Worm (Caenorhabditis elegans): ENCODE measurements around the gene C05C12.5.
"Not testable (repeated sequence)": the region's sequence is repeated elsewhere in the genome, so short reads cannot be mapped to it uniquely, and the experiment has no call there.

Gene C05C12.5

ce11 chrIV:11269483-11269882 lies 8.5 kb upstream of the C05C12.5 start:
- TF ChIP-seq elt-3 (tag; optimal IDR thresholded peaks at IDR 0.05) (no peak), F13H6.1 (tag; optimal IDR thresholded peaks at IDR 0.05) (peak; percentile 57)

ce11 chrIV:11266090-11266489 lies 5.1 kb upstream of the C05C12.5 start, which contains the start of gene col-127:
Gene col-127, minus strand, starts transcription at chrIV:11266190.
- no peak for TF ChIP-seq alr-1 (tag; optimal IDR thresholded peaks at IDR 0.05)
- TF ChIP-seq ceh-82 (tag; optimal IDR thresholded peaks at IDR 0.05), result no peak
- TF ChIP-seq elt-1 (tag; optimal IDR thresholded peaks at IDR 0.05), result no peak
- TF ChIP-seq peb-1 (tag; optimal IDR thresholded peaks at IDR 0.05), result no peak
- no peak for TF ChIP-seq Y55F3AM.14 (GFP tag; optimal IDR thresholded peaks at IDR 0.05)
- TF ChIP-seq crh-2 (tag; optimal IDR thresholded peaks at IDR 0.05), result no peak
- no peak for TF ChIP-seq gmeb-1 (tag; optimal IDR thresholded peaks at IDR 0.05)

ce11 chrIV:11263101-11263500 lies 2.1 kb upstream of the C05C12.5 start, which contains the start of gene col-126:
Gene col-126, plus strand, starts transcription at chrIV:11263401.
- TF ChIP-seq nhr-21 (tag; optimal IDR thresholded peaks at IDR 0.05); unc-62 (GFP tag; optimal IDR thresholded peaks at IDR 0.05); peb-1 (tag; optimal IDR thresholded peaks at IDR 0.05): not testable (repeated sequence)

ce11 chrIV:11261535-11261934 lies 550 bp upstream of the C05C12.5 start, which contains the start of gene F54D1.1:
Gene F54D1.1, plus strand, starts transcription at chrIV:11261835.
- TF ChIP-seq nhr-129 (tag; optimal IDR thresholded peaks at IDR 0.05) (no peak), blmp-1 (tag; optimal IDR thresholded peaks at IDR 0.05; ENCODE audit: insufficient read depth) (no peak), unc-39 (tag; optimal IDR thresholded peaks at IDR 0.05) (no peak), Y55F3AM.14 (GFP tag; optimal IDR thresholded peaks at IDR 0.05) (no peak)

- TF ChIP-seq fos-1 (tag; optimal IDR thresholded peaks at IDR 0.05) (peak; percentile 89), nhr-77 (tag; optimal IDR thresholded peaks at IDR 0.05) (no peak), crh-2 (tag; optimal IDR thresholded peaks at IDR 0.05) (no peak), dmd-4 (tag; optimal IDR thresholded peaks at IDR 0.05) (no peak)
Measured at ce11 chrIV:11259485-11259972, 1.5 kb downstream of the C05C12.5 start, which contains the start of gene gtl-1. Gene gtl-1, minus strand, starts transcription at chrIV:11259535.

ce11 chrIV:11257476-11257875 lies 3.5 kb downstream of the C05C12.5 start:
- TF ChIP-seq mbf-1 (tag; optimal IDR thresholded peaks at IDR 0.05) (no peak), sma-9 (GFP tag; optimal IDR thresholded peaks at IDR 0.05) (peak; percentile 49), sma-9 (tag; optimal IDR thresholded peaks at IDR 0.05) (no peak), fos-1 (tag; optimal IDR thresholded peaks at IDR 0.05) (peak; percentile 96)

ce11 chrIV:11253689-11254088 lies 7.3 kb downstream of the C05C12.5 start, which contains the start of gene C05C12.1:
Gene C05C12.1, plus strand, starts transcription at chrIV:11253989.
- TF ChIP-seq egl-27, nhr-11, nhr-77 (tag; optimal IDR thresholded peaks at IDR 0.05): not testable (repeated sequence)

ce11 chrIV:11248031-11248631 lies 12.9 kb downstream of the C05C12.5 start, which contains the start of gene C05C12.4:
Gene C05C12.4, minus strand, starts transcription at chrIV:11248081.
- TF ChIP-seq fos-1 (tag; optimal IDR thresholded peaks at IDR 0.05) (peak; percentile 76), ceh-16 (tag; optimal IDR thresholded peaks at IDR 0.05) (no peak)

ce11 chrIV:11247434-11247833 lies 13.6 kb downstream of the C05C12.5 start:
- TF ChIP-seq nhr-12 (tag; optimal IDR thresholded peaks at IDR 0.05) (no peak), elt-1 (tag; optimal IDR thresholded peaks at IDR 0.05) (no peak), lsy-2 (tag; optimal IDR thresholded peaks at IDR 0.05) (no peak), mab-5 (tag; optimal IDR thresholded peaks at IDR 0.05) (no peak), nhr-23 (tag; optimal IDR thresholded peaks at IDR 0.05) (no peak), dmd-4 (tag; optimal IDR thresholded peaks at IDR 0.05) (no peak), sma-3 (GFP tag; optimal IDR thresholded peaks at IDR 0.05) (no peak), ceh-16 (tag; optimal IDR thresholded peaks at IDR 0.05) (no peak), gmeb-1 (tag; optimal IDR thresholded peaks at IDR 0.05) (no peak)

All from whole organism, L2 larva.